Fruit fly (Drosophila melanogaster) whole organism, embryonic: ENCODE results near the gene CG5377.

Experiments used
- CG10431 ChIP-seq: fragments of 200-800 bp; sonication (Bioruptor generic); optimal IDR thresholded peaks from 3 replicates; lab custom pipeline; 2018; ENCODE audit warnings: missing biosample characterization, mild to moderate bottlenecking, missing genetic modification characterization
- CG10565 ChIP-seq: fragments of 200-800 bp; sonication (Bioruptor generic); optimal IDR thresholded peaks from 3 replicates; lab custom pipeline; 2016; ENCODE audit warnings: missing biosample characterization, mild to moderate bottlenecking, missing genetic modification characterization
- CG11093 ChIP-seq: fragments of 200-800 bp; sonication (Bioruptor generic); IDR thresholded peaks from 3 replicates; pipeline ENCODE4 v1.3.6; 2022; ENCODE audit warnings: missing biosample characterization, missing genetic modification characterization
- CG1647 ChIP-seq: fragments of 200-800 bp; sonication (Bioruptor generic); optimal IDR thresholded peaks from 3 replicates; lab custom pipeline; 2016; ENCODE audit warnings: missing biosample characterization, missing genetic modification characterization
- CG17802 ChIP-seq: fragments of 200-800 bp; sonication (Bioruptor generic); optimal IDR thresholded peaks from 2 replicates; lab custom pipeline; 2018; ENCODE audit warnings: missing biosample characterization, mild to moderate bottlenecking, missing genetic modification characterization, moderate library complexity
- CG1832 ChIP-seq: fragments of 200-800 bp; sonication (Bioruptor generic); optimal IDR thresholded peaks from 2 replicates; lab custom pipeline; 2017; ENCODE audit warnings: missing biosample characterization, mild to moderate bottlenecking, missing genetic modification characterization, inconsistent platforms
- CG2202 ChIP-seq: fragments of 200-800 bp; sonication (Bioruptor generic); optimal IDR thresholded peaks from 2 replicates; lab custom pipeline; 2018; ENCODE audit warnings: missing biosample characterization, mild to moderate bottlenecking, missing genetic modification characterization
- CG3838 ChIP-seq: fragments of 200-800 bp; sonication (Bioruptor generic); optimal IDR thresholded peaks from 3 replicates; lab custom pipeline; 2016; ENCODE audit warnings: missing biosample characterization, missing genetic modification characterization
- CG4617 ChIP-seq: fragments of 200-800 bp; sonication (Bioruptor generic); optimal IDR thresholded peaks from 3 replicates; lab custom pipeline; 2016; ENCODE audit warnings: missing biosample characterization, missing genetic modification characterization, borderline replicate concordance
- CG6689 ChIP-seq: fragments of 200-800 bp; sonication (Bioruptor generic); IDR thresholded peaks from 2 replicates; pipeline ENCODE4 v1.3.6; 2022; ENCODE audit warnings: missing biosample characterization, missing genetic modification characterization
- CG8089 ChIP-seq: fragments of 200-800 bp; sonication (Bioruptor generic); optimal IDR thresholded peaks from 3 replicates; lab custom pipeline; 2016; ENCODE audit warnings: missing biosample characterization, missing genetic modification characterization
- CG9437 ChIP-seq: fragments of 200-800 bp; sonication (Bioruptor generic); optimal IDR thresholded peaks from 2 replicates; lab custom pipeline; 2018; ENCODE audit warnings: missing biosample characterization, mild to moderate bottlenecking, missing genetic modification characterization
- CG9817 ChIP-seq: fragments of 200-800 bp; sonication (Bioruptor generic); optimal IDR thresholded peaks from 2 replicates; lab custom pipeline; 2018; ENCODE audit warnings: missing biosample characterization, mild to moderate bottlenecking, missing genetic modification characterization, moderate library complexity
- Camta ChIP-seq: fragments of 200-800 bp; sonication (Bioruptor generic); optimal IDR thresholded peaks from 2 replicates; lab custom pipeline; 2016; ENCODE audit warnings: missing biosample characterization, missing genetic modification characterization
- CkIIα-i1 ChIP-seq: fragments of 200-800 bp; sonication (Bioruptor generic); IDR thresholded peaks from 2 replicates; pipeline ENCODE4 v1.3.6; 2022; ENCODE audit warnings: missing biosample characterization, missing genetic modification characterization
- Dip3 ChIP-seq: fragments of 200-800 bp; sonication (Bioruptor generic); optimal IDR thresholded peaks from 3 replicates; lab custom pipeline; 2016; ENCODE audit warnings: missing biosample characterization, missing genetic modification characterization
- Dll ChIP-seq: fragments of 200-800 bp; sonication (Bioruptor generic); IDR thresholded peaks from 4 replicates; pipeline ENCODE4 v1.3.6; 2022; ENCODE audit warnings: missing biosample characterization, missing genetic modification characterization; ENCODE audit not compliant: partially characterized antibody
- Dref ChIP-seq: fragments of 200-800 bp; sonication (Bioruptor generic); IDR thresholded peaks from 2 replicates; pipeline ENCODE4 v1.3.6; 2022; ENCODE audit warnings: missing biosample characterization, missing genetic modification characterization
- ERR ChIP-seq: fragments of 200-800 bp; sonication (Bioruptor generic); optimal IDR thresholded peaks from 2 replicates; lab custom pipeline; 2016; ENCODE audit warnings: missing biosample characterization, missing genetic modification characterization
- Hand ChIP-seq: fragments of 200-800 bp; sonication (Bioruptor generic); optimal IDR thresholded peaks from 2 replicates; lab custom pipeline; 2017; ENCODE audit warnings: mild to moderate bottlenecking, missing biosample characterization, missing genetic modification reagents, missing genetic modification characterization
- MTF-1 ChIP-seq: fragments of 200-800 bp; sonication (Bioruptor generic); optimal IDR thresholded peaks from 2 replicates; lab custom pipeline; 2018; ENCODE audit warnings: missing biosample characterization, mild to moderate bottlenecking, missing genetic modification characterization, borderline replicate concordance
- Meics ChIP-seq: fragments of 200-800 bp; sonication (Bioruptor generic); optimal IDR thresholded peaks from 2 replicates; lab custom pipeline; 2017; ENCODE audit warnings: missing biosample characterization, mild to moderate bottlenecking, missing genetic modification characterization
- NFAT ChIP-seq: fragments of 200-800 bp; sonication (Bioruptor generic); IDR thresholded peaks from 2 replicates; pipeline ENCODE4 v1.3.6; 2022; ENCODE audit warnings: missing biosample characterization, missing genetic modification characterization
- Scr ChIP-seq: fragments of 200-800 bp; sonication (Bioruptor generic); IDR thresholded peaks from 2 replicates; pipeline ENCODE4 v1.3.6; 2022; ENCODE audit warnings: missing biosample characterization, missing genetic modification characterization; ENCODE audit not compliant: partially characterized antibody
- Sox102F ChIP-seq: fragments of 200-800 bp; sonication (Bioruptor generic); optimal IDR thresholded peaks from 2 replicates; lab custom pipeline; 2018; ENCODE audit warnings: missing biosample characterization, mild to moderate bottlenecking, missing genetic modification characterization, moderate library complexity
- Ssrp ChIP-seq: fragments of 200-800 bp; sonication (Bioruptor generic); optimal IDR thresholded peaks from 2 replicates; lab custom pipeline; 2018; ENCODE audit warnings: missing biosample characterization, mild to moderate bottlenecking, missing genetic modification characterization, moderate library complexity
- YL-1 ChIP-seq: fragments of 200-800 bp; sonication (Bioruptor generic); optimal IDR thresholded peaks from 3 replicates; lab custom pipeline; 2017; ENCODE audit warnings: missing biosample characterization, mild to moderate bottlenecking, missing genetic modification characterization
- bab2 ChIP-seq: fragments of 200-800 bp; sonication (Bioruptor generic); optimal IDR thresholded peaks from 2 replicates; lab custom pipeline; 2016; ENCODE audit warnings: missing biosample characterization, missing genetic modification characterization
- bbx ChIP-seq: fragments of 200-800 bp; sonication (Bioruptor generic); IDR thresholded peaks from 2 replicates; pipeline ENCODE4 v1.3.6; 2022; ENCODE audit warnings: missing biosample characterization, missing genetic modification characterization; ENCODE audit not compliant: partially characterized antibody
- btn ChIP-seq: fragments of 200-800 bp; sonication (Bioruptor generic); optimal IDR thresholded peaks from 2 replicates; lab custom pipeline; 2016; ENCODE audit warnings: missing biosample characterization, missing genetic modification characterization
- cad ChIP-seq: fragments of >200 bp; optimal IDR thresholded peaks from 2 replicates; lab custom pipeline; 2017; ENCODE audit warnings: missing biosample characterization, missing genetic modification characterization
- crc ChIP-seq: fragments of 200-800 bp; sonication (Bioruptor generic); optimal IDR thresholded peaks from 2 replicates; lab custom pipeline; 2016; ENCODE audit warnings: missing biosample characterization, missing genetic modification characterization
- crp ChIP-seq, 2 experiments: fragments of 200-800 bp; sonication (Bioruptor generic); optimal IDR thresholded peaks; 2 replicates in 1 of 2; 3 replicates in 1 of 2; lab custom pipeline; 2017; ENCODE audit warnings: missing biosample characterization in 2 of 2, missing genetic modification characterization in 2 of 2, mild to moderate bottlenecking in 1 of 2, moderate library complexity in 1 of 2
- cwo ChIP-seq: fragments of 200-800 bp; sonication (Bioruptor generic); optimal IDR thresholded peaks from 3 replicates; lab custom pipeline; 2017; ENCODE audit warnings: missing biosample characterization, missing genetic modification characterization, mild to moderate bottlenecking, moderate library complexity, missing genetic modification reagents
- dan ChIP-seq: fragments of 200-800 bp; sonication (Bioruptor generic); IDR thresholded peaks from 2 replicates; pipeline ENCODE4 v1.3.6; 2022; ENCODE audit warnings: missing biosample characterization, missing genetic modification characterization
- dmrt11E ChIP-seq: fragments of 200-800 bp; sonication (Bioruptor generic); optimal IDR thresholded peaks from 3 replicates; lab custom pipeline; 2018; ENCODE audit warnings: missing biosample characterization, mild to moderate bottlenecking, missing genetic modification characterization, moderate library complexity
- emc ChIP-seq: fragments of 200-800 bp; sonication (Bioruptor generic); optimal IDR thresholded peaks from 2 replicates; lab custom pipeline; 2016; ENCODE audit warnings: missing biosample characterization, missing genetic modification characterization
- hb ChIP-seq: fragments of 200-800 bp; sonication (Bioruptor generic); IDR thresholded peaks from 3 replicates; pipeline ENCODE4 v1.3.6; 2022; ENCODE audit warnings: missing biosample characterization, missing genetic modification characterization; ENCODE audit not compliant: partially characterized antibody
- lola ChIP-seq, 3 experiments: fragments of >200 bp in 2 of 3; fragments of 200-800 bp in 1 of 3; sonication (Bioruptor generic) in 1 of 3; optimal IDR thresholded peaks; 2 replicates each; lab custom pipeline; 2017 to 2019; ENCODE audit warnings: missing biosample characterization in 3 of 3, missing genetic modification characterization in 3 of 3, mild to moderate bottlenecking in 1 of 3, moderate library complexity in 1 of 3
- luna ChIP-seq: fragments of 200-800 bp; sonication (Bioruptor generic); optimal IDR thresholded peaks from 2 replicates; lab custom pipeline; 2016; ENCODE audit warnings: missing biosample characterization, missing genetic modification characterization
- pfk ChIP-seq: fragments of 200-800 bp; sonication (Bioruptor generic); optimal IDR thresholded peaks from 2 replicates; lab custom pipeline; 2018; ENCODE audit warnings: missing biosample characterization, mild to moderate bottlenecking, missing genetic modification characterization, moderate library complexity
- pho ChIP-seq: fragments of 200-800 bp; sonication (Bioruptor generic); optimal IDR thresholded peaks from 2 replicates; lab custom pipeline; 2016; ENCODE audit warnings: missing biosample characterization, missing genetic modification characterization
- row ChIP-seq: fragments of 200-800 bp; sonication (Bioruptor generic); IDR thresholded peaks from 3 replicates; pipeline ENCODE4 v1.3.6; 2022; ENCODE audit warnings: missing biosample characterization, missing genetic modification characterization
- sim ChIP-seq: fragments of 200-800 bp; sonication (Bioruptor generic); IDR thresholded peaks from 2 replicates; pipeline ENCODE4 v1.3.6; 2022; ENCODE audit warnings: missing biosample characterization, missing genetic modification characterization
- sug ChIP-seq: fragments of 200-800 bp; optimal IDR thresholded peaks from 2 replicates; lab custom pipeline; 2019; ENCODE audit warnings: missing biosample characterization, mild to moderate bottlenecking, missing genetic modification characterization, moderate library complexity
- trem ChIP-seq: fragments of 200-800 bp; optimal IDR thresholded peaks from 3 replicates; lab custom pipeline; 2019; ENCODE audit warnings: missing biosample characterization, mild to moderate bottlenecking, missing genetic modification characterization, moderate library complexity
- zen2 ChIP-seq: fragments of 200-800 bp; sonication (Bioruptor generic); IDR thresholded peaks from 3 replicates; pipeline ENCODE4 v1.3.6; 2022; ENCODE audit warnings: missing biosample characterization, missing genetic modification characterization; ENCODE audit not compliant: partially characterized antibody
- zfh2 ChIP-seq: fragments of 200-800 bp; sonication (Bioruptor generic); optimal IDR thresholded peaks from 2 replicates; lab custom pipeline; 2016; ENCODE audit warnings: missing biosample characterization, missing genetic modification characterization

Gene CG5377

DNA sequence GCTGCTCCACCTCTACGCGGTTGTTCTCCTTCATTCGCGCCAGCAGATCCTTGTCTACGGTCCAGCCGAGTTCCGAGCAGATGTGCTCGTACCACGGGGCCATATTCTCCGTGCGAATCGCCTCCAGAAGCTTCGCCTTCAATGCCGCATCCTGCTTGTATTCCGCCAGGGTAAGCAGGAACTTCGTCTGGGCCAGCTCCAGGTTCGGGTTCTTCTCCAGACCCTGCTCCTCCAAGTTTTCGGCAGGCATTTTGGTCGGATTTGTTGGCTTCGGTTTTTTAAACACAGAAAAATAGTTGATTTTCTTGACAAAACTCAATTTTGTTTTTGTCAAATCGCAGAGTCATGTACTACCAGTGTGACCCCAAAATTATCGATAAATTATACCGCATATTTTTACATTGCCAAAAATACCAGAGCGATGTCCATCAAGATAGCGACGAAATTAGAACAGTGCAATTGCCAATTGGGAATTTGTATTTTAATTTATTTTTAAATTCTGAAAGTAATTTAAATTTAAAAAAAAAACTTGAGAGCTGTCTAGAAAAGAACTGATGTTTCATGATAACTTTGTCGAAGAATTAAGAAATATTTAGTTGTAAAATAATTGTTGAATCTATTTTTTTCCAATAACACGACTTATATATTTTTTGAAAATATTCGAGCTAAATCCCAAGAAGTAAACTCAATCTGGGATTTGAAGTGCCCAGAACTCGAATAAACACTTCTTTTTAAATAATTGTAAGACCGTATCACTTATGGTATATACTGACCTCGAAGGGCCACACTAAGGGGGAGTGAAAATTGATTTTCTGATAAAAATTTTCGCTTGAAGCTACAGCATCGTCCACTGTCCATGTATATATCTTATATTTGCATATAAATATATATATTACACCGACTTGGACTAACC lies 6.0 kb downstream of the CG5377 start, which contains the start of the genes Rpn7 and AP-2mu (continued):
- no peak for TF ChIP-seq MTF-1
- peak; percentile 18 for TF ChIP-seq sug (tag; lab: Kevin White, UChicago)
- TF ChIP-seq zen2 (GFP tag; lab: Robert Waterston, UW) = no peak
- no peak for TF ChIP-seq Dip3 (GFP tag; lab: Kevin White, UChicago)
- TF ChIP-seq Scr = no peak
- peak; percentile 72 for TF ChIP-seq YL-1 (GFP tag; lab: Kevin White, UChicago)
- no peak for TF ChIP-seq Dll (GFP tag; lab: Robert Waterston, UW)
- no peak for TF ChIP-seq ERR (GFP tag; lab: Kevin White, UChicago)
- TF ChIP-seq cwo (GFP tag; lab: Kevin White, UChicago) = no peak
- peak; percentile 28; the same call in 1 of the 3 replicates for TF ChIP-seq row (GFP tag; lab: Robert Waterston, UW)
- TF ChIP-seq crc = no peak
- TF ChIP-seq sim = no peak
- TF ChIP-seq NFAT (GFP tag; lab: Robert Waterston, UW) = no peak
- no peak for TF ChIP-seq Meics (GFP tag; lab: Kevin White, UChicago)
- TF ChIP-seq Ssrp (tag; lab: Kevin White, UChicago) = no peak
- no peak for TF ChIP-seq Hand (GFP tag; lab: Kevin White, UChicago)
- no peak for TF ChIP-seq CG1647 (GFP tag; lab: Kevin White, UChicago)
- TF ChIP-seq pho (GFP tag; lab: Kevin White, UChicago) = no peak
- TF ChIP-seq cad (GFP tag; lab: Kevin White, UChicago) = no peak
- no peak for TF ChIP-seq Sox102F (GFP tag; lab: Kevin White, UChicago)
- peak; percentile 11 for TF ChIP-seq CG4617 (GFP tag; lab: Kevin White, UChicago)
- no peak for TF ChIP-seq CG11093
- no peak for TF ChIP-seq luna (GFP tag; lab: Kevin White, UChicago)
- no peak for TF ChIP-seq bbx (GFP tag; lab: Robert Waterston, UW)
- no peak for TF ChIP-seq Camta
- no peak for TF ChIP-seq CG3838 (GFP tag; lab: Kevin White, UChicago)
- TF ChIP-seq crp (GFP tag; optimal IDR thresholded peaks at IDR 0.05; lab: Kevin White, UChicago) = peak in 1 of 2 experiments; percentile 25
- peak; percentile 21 for TF ChIP-seq trem (tag; lab: Kevin White, UChicago)
- TF ChIP-seq CG8089 (GFP tag; lab: Kevin White, UChicago) = no peak
- TF ChIP-seq zfh2 (GFP tag; lab: Kevin White, UChicago) = peak; percentile 17
- peak in 1 of 3 experiments; percentile 37 for TF ChIP-seq lola (GFP tag; optimal IDR thresholded peaks at IDR 0.05; lab: Kevin White, UChicago)
- TF ChIP-seq Dref (GFP tag; lab: Robert Waterston, UW) = peak; percentile 61
- no peak for TF ChIP-seq CG10565 (GFP tag; lab: Kevin White, UChicago)
- no peak for TF ChIP-seq CkIIα-i1 (GFP tag; lab: Robert Waterston, UW)
- no peak for TF ChIP-seq pfk
- no peak for TF ChIP-seq emc (GFP tag; lab: Kevin White, UChicago)
- no peak for TF ChIP-seq CG1832 (GFP tag; lab: Kevin White, UChicago)
- no peak for TF ChIP-seq dmrt11E (tag; lab: Kevin White, UChicago)
- no peak for TF ChIP-seq CG9437 (GFP tag; lab: Kevin White, UChicago)
- TF ChIP-seq CG6689 (GFP tag; lab: Robert Waterston, UW) = no peak
- no peak for TF ChIP-seq CG9817 (tag; lab: Kevin White, UChicago)
- no peak for TF ChIP-seq CG17802 (tag; lab: Kevin White, UChicago)
- no peak for TF ChIP-seq btn (GFP tag; lab: Kevin White, UChicago)
- TF ChIP-seq CG2202 (tag; lab: Kevin White, UChicago) = no peak
- TF ChIP-seq CG10431 (GFP tag; lab: Kevin White, UChicago) = no peak
- TF ChIP-seq bab2 (GFP tag; lab: Kevin White, UChicago) = no peak
- TF ChIP-seq hb (GFP tag; lab: Robert Waterston, UW) = no peak
- no peak for TF ChIP-seq dan (GFP tag; lab: Robert Waterston, UW)
